Fruit fly (Drosophila melanogaster) whole organism, embryonic: Measurements from ENCODE around the gene drpr.
A peak's percentile ranks its signal among the peaks of the same experiment; 100 is the strongest.

Source experiments
- Ada2b ChIP-seq: fragments of 200-800 bp; sonication (Bioruptor generic); IDR thresholded peaks from 2 replicates; pipeline ENCODE4 v1.3.6; 2022; ENCODE audit warnings: missing biosample characterization, missing genetic modification characterization
- Awh ChIP-seq: fragments of 200-800 bp; sonication (Bioruptor generic); IDR thresholded peaks from 2 replicates; pipeline ENCODE4, ENCODE4 v1.3.6; 2022; ENCODE audit warnings: missing biosample characterization, missing genetic modification characterization
- Bteb2 ChIP-seq: fragments of 200-800 bp; sonication (Bioruptor generic); optimal IDR thresholded peaks from 2 replicates; lab custom pipeline; 2016; ENCODE audit warnings: missing biosample characterization, missing genetic modification characterization
- CG10366 ChIP-seq: fragments of 200-800 bp; sonication (Bioruptor generic); IDR thresholded peaks from 2 replicates; pipeline ENCODE4 v1.3.6; 2022; ENCODE audit warnings: missing biosample characterization, missing genetic modification characterization
- CG10462 ChIP-seq: fragments of 200-800 bp; sonication (Bioruptor generic); optimal IDR thresholded peaks from 2 replicates; lab custom pipeline; 2016; ENCODE audit warnings: missing biosample characterization, missing genetic modification characterization
- CG10543 ChIP-seq: fragments of 200-800 bp; sonication (Bioruptor generic); optimal IDR thresholded peaks from 3 replicates; lab custom pipeline; 2017; ENCODE audit warnings: missing biosample characterization, mild to moderate bottlenecking, missing genetic modification characterization, moderate library complexity
- CG11085 ChIP-seq: fragments of 200-800 bp; sonication (Bioruptor generic); IDR thresholded peaks from 2 replicates; pipeline ENCODE4 v1.3.6; 2022; ENCODE audit warnings: missing biosample characterization, missing genetic modification characterization
- CG12659 ChIP-seq: fragments of 200-800 bp; sonication (Bioruptor generic); optimal IDR thresholded peaks from 3 replicates; lab custom pipeline; 2017; ENCODE audit warnings: mild to moderate bottlenecking, missing biosample characterization, missing genetic modification reagents, missing genetic modification characterization
- CG17328 ChIP-seq: fragments of 200-800 bp; sonication (Bioruptor generic); IDR thresholded peaks from 2 replicates; pipeline ENCODE4 v1.3.6; 2022; ENCODE audit warnings: missing biosample characterization, missing genetic modification characterization
- CG3065 ChIP-seq: fragments of 200-800 bp; sonication (Bioruptor generic); optimal IDR thresholded peaks from 2 replicates; lab custom pipeline; 2016; ENCODE audit warnings: missing biosample characterization, missing genetic modification characterization
- CG3163 ChIP-seq: fragments of 200-800 bp; sonication (Bioruptor generic); optimal IDR thresholded peaks from 3 replicates; lab custom pipeline; 2016; ENCODE audit warnings: missing biosample characterization, missing genetic modification characterization
- CG3995 ChIP-seq: fragments of 200-800 bp; sonication (Bioruptor generic); optimal IDR thresholded peaks from 3 replicates; lab custom pipeline; 2016; ENCODE audit warnings: missing biosample characterization, missing genetic modification characterization
- CG4820 ChIP-seq: fragments of 200-800 bp; sonication (Bioruptor generic); optimal IDR thresholded peaks from 3 replicates; lab custom pipeline; 2016; ENCODE audit warnings: missing biosample characterization, missing genetic modification characterization
- CG6854 ChIP-seq: fragments of 200-800 bp; sonication (Bioruptor generic); optimal IDR thresholded peaks from 3 replicates; lab custom pipeline; 2017; ENCODE audit warnings: missing biosample characterization, mild to moderate bottlenecking, missing genetic modification characterization
- CG7786 ChIP-seq: fragments of 200-800 bp; sonication (Bioruptor generic); optimal IDR thresholded peaks from 2 replicates; lab custom pipeline; 2016; ENCODE audit warnings: missing biosample characterization, missing genetic modification characterization
- CG9932 ChIP-seq: fragments of 200-800 bp; sonication (Bioruptor generic); IDR thresholded peaks from 2 replicates; pipeline ENCODE4 v1.3.6; 2022; ENCODE audit warnings: missing biosample characterization, missing genetic modification characterization
- Dek ChIP-seq: fragments of 200-800 bp; sonication (Bioruptor generic); optimal IDR thresholded peaks from 3 replicates; lab custom pipeline; 2019; ENCODE audit warnings: missing biosample characterization, mild to moderate bottlenecking, missing genetic modification characterization, moderate library complexity
- Dip3 ChIP-seq: fragments of 200-800 bp; sonication (Bioruptor generic); optimal IDR thresholded peaks from 3 replicates; lab custom pipeline; 2016; ENCODE audit warnings: missing biosample characterization, missing genetic modification characterization
- Doc3 ChIP-seq: fragments of 200-800 bp; sonication (Bioruptor generic); IDR thresholded peaks from 3 replicates; pipeline ENCODE4 v1.3.6; 2022; ENCODE audit warnings: missing biosample characterization, missing genetic modification characterization; ENCODE audit not compliant: partially characterized antibody
- Drgx ChIP-seq: fragments of 200-800 bp; sonication (Bioruptor generic); IDR thresholded peaks from 2 replicates; pipeline ENCODE4 v1.3.6; 2022; ENCODE audit warnings: missing biosample characterization, missing genetic modification characterization
- E2f1 ChIP-seq: fragments of 200-800 bp; sonication (Bioruptor generic); IDR thresholded peaks from 2 replicates; pipeline ENCODE4 v1.3.6; 2022; ENCODE audit warnings: missing biosample characterization, missing genetic modification characterization
- Gsc ChIP-seq: fragments of 200-800 bp; sonication (Bioruptor generic); IDR thresholded peaks from 2 replicates; pipeline ENCODE4 v1.3.6; 2022; ENCODE audit warnings: missing biosample characterization, missing genetic modification characterization
- HLH3B ChIP-seq: fragments of 200-800 bp; sonication (Bioruptor generic); IDR thresholded peaks from 2 replicates; pipeline ENCODE4 v1.3.6; 2022; ENCODE audit warnings: missing biosample characterization, missing genetic modification characterization
- HLHmδ ChIP-seq: fragments of 200-800 bp; sonication (Bioruptor generic); optimal IDR thresholded peaks from 2 replicates; lab custom pipeline; 2018; ENCODE audit warnings: missing biosample characterization, mild to moderate bottlenecking, missing genetic modification characterization, moderate library complexity
- Hand ChIP-seq: fragments of 200-800 bp; sonication (Bioruptor generic); optimal IDR thresholded peaks from 2 replicates; lab custom pipeline; 2017; ENCODE audit warnings: mild to moderate bottlenecking, missing biosample characterization, missing genetic modification reagents, missing genetic modification characterization
- HmgD ChIP-seq: fragments of 200-800 bp; sonication (Bioruptor generic); optimal IDR thresholded peaks from 3 replicates; lab custom pipeline; 2016; ENCODE audit warnings: missing biosample characterization, missing genetic modification characterization
- HmgZ ChIP-seq: fragments of 200-800 bp; sonication (Bioruptor generic); optimal IDR thresholded peaks from 2 replicates; lab custom pipeline; 2018; ENCODE audit warnings: missing biosample characterization, mild to moderate bottlenecking, missing genetic modification characterization
- Hr39 ChIP-seq: fragments of >200 bp; optimal IDR thresholded peaks from 2 replicates; lab custom pipeline; 2017
- Oli ChIP-seq: fragments of 200-800 bp; sonication (Bioruptor generic); optimal IDR thresholded peaks from 2 replicates; lab custom pipeline; 2018; ENCODE audit warnings: missing biosample characterization, mild to moderate bottlenecking, missing genetic modification characterization, moderate library complexity
- Ssrp ChIP-seq: fragments of 200-800 bp; sonication (Bioruptor generic); optimal IDR thresholded peaks from 2 replicates; lab custom pipeline; 2018; ENCODE audit warnings: missing biosample characterization, mild to moderate bottlenecking, missing genetic modification characterization, moderate library complexity
- Xbp1 ChIP-seq: fragments of 200-800 bp; sonication (Bioruptor generic); optimal IDR thresholded peaks from 3 replicates; lab custom pipeline; 2016; ENCODE audit warnings: missing biosample characterization, mild to moderate bottlenecking, missing genetic modification characterization
- YL-1 ChIP-seq: fragments of 200-800 bp; sonication (Bioruptor generic); optimal IDR thresholded peaks from 3 replicates; lab custom pipeline; 2017; ENCODE audit warnings: missing biosample characterization, mild to moderate bottlenecking, missing genetic modification characterization
- bsh ChIP-seq, 2 experiments: fragments of 200-800 bp; sonication (Bioruptor generic); optimal IDR thresholded peaks; 2 replicates each; lab custom pipeline; 2017 to 2018; ENCODE audit warnings: mild to moderate bottlenecking in 2 of 2, missing biosample characterization in 2 of 2, missing genetic modification characterization in 2 of 2, moderate library complexity in 1 of 2
- ci ChIP-seq: fragments of 200-800 bp; sonication (Bioruptor generic); IDR thresholded peaks from 3 replicates; pipeline ENCODE4 v1.3.6; 2022; ENCODE audit warnings: missing biosample characterization, missing genetic modification characterization
- danr ChIP-seq: fragments of 200-800 bp; sonication (Bioruptor generic); IDR thresholded peaks from 2 replicates; pipeline ENCODE4 v1.3.6; 2022; ENCODE audit warnings: missing biosample characterization, missing genetic modification characterization
- dati ChIP-seq: fragments of 200-800 bp; sonication (Bioruptor generic); IDR thresholded peaks from 2 replicates; pipeline ENCODE4 v1.3.6; 2022; ENCODE audit warnings: missing biosample characterization, missing genetic modification characterization
- dimm ChIP-seq: fragments of 200-800 bp; sonication (Bioruptor generic); IDR thresholded peaks from 2 replicates; pipeline ENCODE4 v1.3.6; 2022; ENCODE audit warnings: missing biosample characterization, missing genetic modification characterization
- disco-r ChIP-seq: fragments of 200-800 bp; sonication (Bioruptor generic); optimal IDR thresholded peaks from 2 replicates; lab custom pipeline; 2016; ENCODE audit warnings: missing biosample characterization, missing genetic modification characterization
- dpn ChIP-seq, 2 experiments: fragments of 200-800 bp; sonication (Bioruptor generic); optimal IDR thresholded peaks; 3 replicates each; lab custom pipeline; 2016; ENCODE audit warnings: missing biosample characterization in 2 of 2, missing genetic modification characterization in 2 of 2
- fd64A ChIP-seq: fragments of 200-800 bp; sonication (Bioruptor generic); optimal IDR thresholded peaks from 3 replicates; lab custom pipeline; 2018; ENCODE audit warnings: missing biosample characterization, mild to moderate bottlenecking, missing genetic modification characterization
- gcm2 ChIP-seq: fragments of 200-800 bp; sonication (Bioruptor generic); optimal IDR thresholded peaks from 2 replicates; lab custom pipeline; 2016; ENCODE audit warnings: missing biosample characterization, missing genetic modification characterization
- grn ChIP-seq: fragments of 200-800 bp; sonication (Bioruptor generic); optimal IDR thresholded peaks from 3 replicates; lab custom pipeline; 2017; ENCODE audit warnings: missing biosample characterization, missing genetic modification characterization
- jumu ChIP-seq: fragments of 200-800 bp; sonication (Bioruptor generic); optimal IDR thresholded peaks from 3 replicates; lab custom pipeline; 2016; ENCODE audit warnings: missing biosample characterization, missing genetic modification characterization
- lmd ChIP-seq: fragments of 200-800 bp; sonication (Bioruptor generic); IDR thresholded peaks from 2 replicates; pipeline ENCODE4 v1.3.6; 2022; ENCODE audit warnings: missing biosample characterization, missing genetic modification characterization
- nerfin-2 ChIP-seq: fragments of 200-800 bp; sonication (Bioruptor generic); IDR thresholded peaks from 2 replicates; pipeline ENCODE4 v1.3.6; 2022; ENCODE audit warnings: missing biosample characterization, missing genetic modification characterization; ENCODE audit not compliant: partially characterized antibody
- pum ChIP-seq: fragments of 200-800 bp; sonication (Bioruptor generic); optimal IDR thresholded peaks from 2 replicates; lab custom pipeline; 2016; ENCODE audit warnings: missing biosample characterization, missing genetic modification characterization
- ranshi ChIP-seq: fragments of 200-800 bp; sonication (Bioruptor generic); IDR thresholded peaks from 2 replicates; pipeline ENCODE4 v1.3.6; 2022; ENCODE audit warnings: missing biosample characterization, missing genetic modification characterization
- salm ChIP-seq: fragments of 200-800 bp; sonication (Bioruptor generic); optimal IDR thresholded peaks from 2 replicates; lab custom pipeline; 2018; ENCODE audit warnings: missing biosample characterization, mild to moderate bottlenecking, missing genetic modification characterization
- slou ChIP-seq: fragments of 200-800 bp; sonication (Bioruptor generic); optimal IDR thresholded peaks from 3 replicates; lab custom pipeline; 2016; ENCODE audit warnings: missing biosample characterization, missing genetic modification characterization
- sqz ChIP-seq: fragments of 200-800 bp; sonication (Bioruptor generic); optimal IDR thresholded peaks from 3 replicates; lab custom pipeline; 2018; ENCODE audit warnings: missing biosample characterization, mild to moderate bottlenecking, missing genetic modification characterization
- wek ChIP-seq: fragments of 200-800 bp; sonication (Bioruptor generic); optimal IDR thresholded peaks from 3 replicates; lab custom pipeline; 2018; ENCODE audit warnings: missing biosample characterization, mild to moderate bottlenecking, missing genetic modification characterization, moderate library complexity

drpr gene

DNA sequence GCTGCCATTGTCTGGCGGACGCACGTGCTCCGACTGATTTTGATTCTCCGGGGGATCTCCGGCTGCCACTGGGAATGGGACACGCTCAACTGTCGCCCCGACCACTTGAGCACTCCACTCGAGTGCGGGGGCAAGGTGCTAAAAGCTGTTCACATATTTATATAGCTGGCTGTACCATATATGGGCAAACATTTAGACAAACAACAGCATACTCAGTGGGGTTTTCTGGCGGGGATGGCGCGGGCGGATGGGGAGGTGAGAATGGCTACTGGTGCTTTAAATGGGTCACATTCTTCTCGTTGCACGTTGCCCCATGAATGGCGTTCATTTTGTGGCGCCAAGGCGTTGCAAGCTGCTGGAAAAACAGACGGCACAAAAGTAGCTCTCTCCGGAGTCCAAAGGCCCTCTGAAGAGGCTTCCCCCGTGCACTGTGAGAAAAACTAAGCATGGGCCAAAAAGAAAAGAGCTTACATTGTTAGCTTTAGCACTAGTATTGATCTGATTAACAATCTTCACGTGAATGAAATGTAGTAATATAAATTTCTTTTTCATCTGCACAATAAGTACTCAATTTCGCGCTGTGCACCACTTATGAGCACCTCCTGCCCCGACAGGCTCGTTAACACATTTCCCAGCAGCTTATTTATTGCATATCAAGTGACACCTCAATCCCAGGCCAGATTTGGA is 40.0 kb downstream of the drpr start (continued):
- TF ChIP-seq pum (peak; percentile 30), CG6854 (GFP tag; lab: Kevin White, UChicago) (no peak), Drgx (GFP tag; lab: Robert Waterston, UW) (peak; percentile 75), Awh (GFP tag; lab: Robert Waterston, UW) (peak; percentile 33; the same call in 1 of the 2 replicates), YL-1 (GFP tag; lab: Kevin White, UChicago) (no peak), E2f1 (GFP tag; lab: Robert Waterston, UW) (no peak; the same call in 1 of the 2 replicates), lmd (GFP tag; lab: Robert Waterston, UW) (peak; percentile 30; the same call in 1 of the 2 replicates), Dek (tag; lab: Kevin White, UChicago) (no peak), ci (GFP tag; lab: Robert Waterston, UW) (peak; percentile 58), dati (GFP tag; lab: Robert Waterston, UW) (no peak), ranshi (GFP tag; lab: Robert Waterston, UW) (no peak), CG11085 (GFP tag; lab: Robert Waterston, UW) (no peak), Oli (tag; lab: Kevin White, UChicago) (peak; percentile 8), CG3995 (GFP tag; lab: Kevin White, UChicago) (no peak), CG9932 (GFP tag; lab: Robert Waterston, UW) (no peak), HLHmδ (GFP tag; lab: Kevin White, UChicago) (peak; percentile 73), dpn (GFP tag; optimal IDR thresholded peaks at IDR 0.05; lab: Kevin White, UChicago) (peak in 1 of 2 experiments; percentile 4), dimm (GFP tag; lab: Robert Waterston, UW) (no peak), CG12659 (GFP tag; lab: Kevin White, UChicago) (no peak), bsh (GFP tag; optimal IDR thresholded peaks at IDR 0.05; lab: Kevin White, UChicago) (peak; percentile 65), jumu (GFP tag; lab: Kevin White, UChicago) (no peak), CG4820 (GFP tag; lab: Kevin White, UChicago) (peak; percentile 50), Dip3 (GFP tag; lab: Kevin White, UChicago) (no peak), danr (GFP tag; lab: Robert Waterston, UW) (no peak), Ssrp (peak; percentile 26), gcm2 (GFP tag; lab: Kevin White, UChicago) (no peak), CG10543 (GFP tag; lab: Kevin White, UChicago) (no peak), sqz (GFP tag; lab: Kevin White, UChicago) (no peak), CG3163 (no peak), Hr39 (lab: Kevin White, UChicago) (no peak), Bteb2 (GFP tag; lab: Kevin White, UChicago) (no peak), Xbp1 (GFP tag; lab: Kevin White, UChicago) (peak; percentile 20), Gsc (GFP tag; lab: Robert Waterston, UW) (peak; percentile 15; the same call in 1 of the 2 replicates), Hand (GFP tag; lab: Kevin White, UChicago) (no peak), Doc3 (GFP tag; lab: Robert Waterston, UW) (no peak), CG10366 (no peak), HLH3B (peak; percentile 18; the same call in 1 of the 2 replicates), fd64A (peak; percentile 61), wek (GFP tag; lab: Kevin White, UChicago) (peak; percentile 71), salm (no peak), CG17328 (GFP tag; lab: Robert Waterston, UW) (peak; percentile 50), disco-r (no peak), grn (GFP tag; lab: Kevin White, UChicago) (peak; percentile 3), HmgD (GFP tag; lab: Kevin White, UChicago) (no peak), CG3065 (GFP tag; lab: Kevin White, UChicago) (no peak), CG10462 (no peak), slou (no peak), nerfin-2 (GFP tag; lab: Robert Waterston, UW) (no peak), CG7786 (GFP tag; lab: Kevin White, UChicago) (no peak), Ada2b (GFP tag; lab: Robert Waterston, UW) (no peak), HmgZ (no peak)
